Fruit fly (Drosophila melanogaster) whole organism, pupa: ENCODE results near the gene CG8661.

ENCODE experiments used
- CG10348 ChIP-seq: fragments of 200-800 bp; sonication (Bioruptor generic); IDR thresholded peaks from 2 replicates; pipeline ENCODE4 v1.3.6; 2022; ENCODE audit warnings: missing biosample characterization, missing genetic modification characterization
- CG12605 ChIP-seq: fragments of 200-800 bp; sonication (Bioruptor generic); IDR thresholded peaks from 2 replicates; pipeline ENCODE4 v1.3.6; 2022; ENCODE audit warnings: missing biosample characterization, missing genetic modification characterization
- CG13204 ChIP-seq: fragments of 200-800 bp; sonication (Bioruptor generic); optimal IDR thresholded peaks from 2 replicates; lab custom pipeline; 2018; ENCODE audit warnings: missing biosample characterization, mild to moderate bottlenecking, missing genetic modification characterization, moderate library complexity
- CG14655 ChIP-seq: fragments of 200-800 bp; sonication (Bioruptor generic); optimal IDR thresholded peaks from 3 replicates; lab custom pipeline; 2017; ENCODE audit warnings: mild to moderate bottlenecking, missing biosample characterization, missing genetic modification reagents, missing genetic modification characterization
- CG15710 ChIP-seq: fragments of 200-800 bp; sonication (Bioruptor generic); optimal IDR thresholded peaks from 2 replicates; lab custom pipeline; 2018; ENCODE audit warnings: missing biosample characterization, mild to moderate bottlenecking, missing genetic modification characterization, moderate library complexity
- CG17806 ChIP-seq: fragments of 200-800 bp; sonication (Bioruptor generic); optimal IDR thresholded peaks from 2 replicates; lab custom pipeline; 2018; ENCODE audit warnings: missing biosample characterization, mild to moderate bottlenecking, missing genetic modification characterization, moderate library complexity
- CG32121 ChIP-seq: fragments of 200-800 bp; sonication (Bioruptor generic); IDR thresholded peaks from 2 replicates; pipeline ENCODE4 v1.3.6; 2022; ENCODE audit warnings: missing biosample characterization, missing genetic modification characterization
- CG34367 ChIP-seq: fragments of 200-800 bp; sonication (Bioruptor generic); optimal IDR thresholded peaks from 2 replicates; lab custom pipeline; 2018; ENCODE audit warnings: missing biosample characterization, mild to moderate bottlenecking, missing genetic modification characterization
- CG4496 ChIP-seq: fragments of 200-800 bp; sonication (Bioruptor generic); IDR thresholded peaks from 3 replicates; pipeline ENCODE4 v1.3.6; 2022; ENCODE audit warnings: missing biosample characterization, missing genetic modification characterization
- CG8159 ChIP-seq: fragments of 200-800 bp; sonication (Bioruptor generic); optimal IDR thresholded peaks from 3 replicates; lab custom pipeline; 2018; ENCODE audit warnings: missing biosample characterization, mild to moderate bottlenecking, missing genetic modification characterization, moderate library complexity
- CG8301 ChIP-seq: fragments of 200-800 bp; sonication (Bioruptor generic); optimal IDR thresholded peaks from 2 replicates; lab custom pipeline; 2018; ENCODE audit warnings: missing biosample characterization, mild to moderate bottlenecking, missing genetic modification characterization
- CG9948 ChIP-seq: fragments of 200-800 bp; sonication (Bioruptor generic); optimal IDR thresholded peaks from 2 replicates; lab custom pipeline; 2018; ENCODE audit warnings: missing biosample characterization, mild to moderate bottlenecking, missing genetic modification characterization, moderate library complexity
- D1 ChIP-seq: fragments of 200-800 bp; sonication (Bioruptor generic); optimal IDR thresholded peaks from 2 replicates; lab custom pipeline; 2018; ENCODE audit warnings: missing biosample characterization, mild to moderate bottlenecking, missing genetic modification characterization, moderate library complexity
- EcR ChIP-seq: fragments of 200-800 bp; sonication (Bioruptor generic); optimal IDR thresholded peaks from 3 replicates; lab custom pipeline; 2019; ENCODE audit warnings: missing biosample characterization, missing genetic modification characterization, mild to moderate bottlenecking, moderate library complexity, missing genetic modification reagents
- Ets98B ChIP-seq: fragments of 200-800 bp; sonication (Bioruptor generic); IDR thresholded peaks from 2 replicates; pipeline ENCODE4 v1.3.6; 2022; ENCODE audit warnings: missing biosample characterization, missing genetic modification characterization
- Pif1A ChIP-seq: fragments of 200-800 bp; sonication (Bioruptor generic); optimal IDR thresholded peaks from 3 replicates; lab custom pipeline; 2016; ENCODE audit warnings: missing biosample characterization, missing genetic modification characterization
- Pif1B ChIP-seq: fragments of 200-800 bp; sonication (Bioruptor generic); optimal IDR thresholded peaks from 3 replicates; lab custom pipeline; 2016; ENCODE audit warnings: missing biosample characterization, missing genetic modification characterization
- Snoo ChIP-seq: fragments of 200-800 bp; sonication (Bioruptor generic); optimal IDR thresholded peaks from 3 replicates; lab custom pipeline; 2017; ENCODE audit warnings: missing biosample characterization, mild to moderate bottlenecking, missing genetic modification characterization, inconsistent platforms
- fd96Ca ChIP-seq: fragments of 200-800 bp; sonication (Bioruptor generic); IDR thresholded peaks from 3 replicates; pipeline ENCODE4 v1.3.6; 2022; ENCODE audit warnings: missing biosample characterization, missing genetic modification characterization
- gl ChIP-seq: fragments of 200-800 bp; sonication (Bioruptor generic); optimal IDR thresholded peaks from 2 replicates; lab custom pipeline; 2018; ENCODE audit warnings: missing biosample characterization, mild to moderate bottlenecking, missing genetic modification characterization
- rn ChIP-seq: fragments of 200-800 bp; sonication (Bioruptor generic); IDR thresholded peaks from 2 replicates; pipeline ENCODE4 v1.3.6; 2022; ENCODE audit warnings: missing biosample characterization, missing genetic modification characterization

CG8661 gene

DNA sequence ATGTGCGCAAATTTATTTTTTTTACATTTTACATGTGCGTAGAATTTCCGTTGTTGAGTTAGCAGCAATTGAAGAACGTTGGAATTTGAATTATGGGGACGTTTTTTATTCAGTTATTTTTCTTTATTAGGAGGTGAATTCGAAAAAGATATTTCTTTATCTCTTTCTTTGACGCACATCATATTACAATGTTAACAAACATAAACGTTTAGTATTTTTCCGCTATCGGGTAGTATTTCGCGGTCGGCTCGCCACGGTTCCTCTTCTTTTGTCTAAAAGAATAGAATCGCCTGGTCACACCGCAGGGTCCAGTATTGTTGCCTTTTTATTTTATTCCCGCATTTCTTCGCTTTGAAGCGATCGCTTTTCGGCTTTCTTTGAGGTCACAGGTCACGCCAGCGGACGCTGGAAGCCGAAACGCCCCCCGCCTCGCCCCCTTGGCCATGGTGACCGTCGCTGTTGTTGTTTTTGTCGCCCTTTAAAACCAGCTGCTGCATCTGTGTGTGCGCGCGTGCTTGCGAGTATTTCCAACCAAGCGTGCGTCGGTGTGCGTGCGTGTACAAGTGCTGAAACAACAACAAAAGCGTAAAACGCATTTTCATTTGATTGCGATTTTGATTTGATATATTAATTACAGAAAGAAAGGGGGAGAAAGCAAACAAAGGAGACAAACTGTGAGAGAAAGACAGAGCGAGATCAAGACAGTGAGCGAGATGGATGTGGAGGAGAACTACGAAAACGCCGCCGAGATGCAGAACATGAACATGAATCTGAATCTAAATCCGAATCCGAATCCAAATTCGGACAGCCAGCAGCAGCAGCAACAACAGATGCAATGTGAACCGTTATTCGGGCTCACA, 18.1 kb upstream of the CG8661 start:
- TF ChIP-seq CG4496 (GFP tag; lab: Robert Waterston, UW) (peak; percentile 33; the same call in 1 of the 3 replicates), CG15710 (no peak), EcR (GFP tag; lab: Kevin White, UChicago) (peak; percentile 15), CG32121 (no peak), CG17806 (tag; lab: Kevin White, UChicago) (no peak)
- TF ChIP-seq, all 21 proteins: peak for 2

DNA sequence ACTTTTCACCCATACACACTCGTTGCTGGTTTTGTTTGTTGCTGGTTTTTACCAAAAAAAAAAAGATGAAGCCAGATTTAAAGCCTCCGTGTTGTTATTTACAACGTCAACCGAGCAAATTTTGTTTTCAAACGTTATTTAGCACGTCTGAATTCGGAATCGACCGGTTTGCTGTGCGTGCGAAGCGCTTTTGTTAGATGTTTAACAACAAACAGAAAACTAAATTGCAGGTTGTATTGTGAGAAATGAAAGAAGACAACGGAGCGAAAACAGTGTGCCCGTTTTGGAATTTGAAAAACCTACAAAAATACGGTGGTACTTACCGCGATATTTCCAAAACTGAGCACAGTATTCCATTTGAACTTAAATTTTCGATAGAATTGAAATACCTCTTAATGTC, 17.4 kb upstream of the CG8661 start, which contains the start of gene Fim:
Gene Fim, minus strand, starts transcription at position 225 of the 400 bp plus-strand sequence.
- TF ChIP-seq CG8159 (tag; lab: Kevin White, UChicago) (no peak), Pif1B (GFP tag; lab: Kevin White, UChicago) (peak; percentile 12), CG14655 (GFP tag; lab: Kevin White, UChicago) (no peak), Pif1A (GFP tag; lab: Kevin White, UChicago) (peak; percentile 7), CG8301 (tag; lab: Kevin White, UChicago) (no peak), fd96Ca (no peak), D1 (tag; lab: Kevin White, UChicago) (no peak), CG34367 (tag; lab: Kevin White, UChicago) (peak; percentile 0)

DNA sequence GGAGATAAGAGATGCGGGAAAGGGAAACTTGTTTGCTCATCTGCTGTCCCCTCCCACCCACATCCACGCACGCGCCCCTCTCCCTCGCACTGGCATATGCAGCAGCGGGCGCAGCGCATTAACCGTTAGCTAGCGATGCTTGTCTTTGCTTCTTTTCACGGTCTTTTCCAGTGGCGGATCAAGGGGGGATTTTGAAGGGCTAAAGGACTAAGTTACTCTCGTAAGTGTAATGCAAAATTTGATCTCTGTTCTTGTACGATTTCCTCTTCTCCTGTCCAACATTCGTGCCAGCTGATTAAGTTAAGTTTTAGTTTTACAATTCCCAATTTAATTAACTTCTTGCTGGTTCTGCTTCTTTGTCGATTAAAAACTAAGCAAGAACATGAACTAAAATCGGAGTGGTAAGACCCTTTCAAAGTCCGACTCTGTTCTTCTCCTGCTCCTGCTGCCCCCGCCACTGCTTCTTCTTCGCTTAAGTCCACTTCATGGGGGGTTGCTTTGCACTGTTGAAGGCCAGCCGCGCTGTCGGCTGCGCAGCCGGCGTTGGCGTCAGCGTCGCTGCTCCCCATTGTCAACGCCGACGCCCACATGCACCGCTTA, 16.4 kb upstream of the CG8661 start:
- TF ChIP-seq Ets98B (GFP tag; lab: Robert Waterston, UW) (no peak; the same call in none of the 2 replicates), Pif1A (GFP tag; lab: Kevin White, UChicago) (peak; percentile 64), CG9948 (tag; lab: Kevin White, UChicago) (peak; percentile 73), D1 (tag; lab: Kevin White, UChicago) (peak; percentile 73), CG10348 (no peak), CG17806 (tag; lab: Kevin White, UChicago) (peak; percentile 81), gl (tag; lab: Kevin White, UChicago) (peak; percentile 75), CG15710 (peak; percentile 86), CG12605 (GFP tag; lab: Robert Waterston, UW) (peak; percentile 61), CG4496 (GFP tag; lab: Robert Waterston, UW) (peak; percentile 61), CG32121 (peak; percentile 56), Pif1B (GFP tag; lab: Kevin White, UChicago) (peak; percentile 46), CG8301 (tag; lab: Kevin White, UChicago) (peak; percentile 85), CG34367 (tag; lab: Kevin White, UChicago) (peak; percentile 71), CG13204 (GFP tag; lab: Kevin White, UChicago) (peak; percentile 65), fd96Ca (no peak; the same call in 2 of the 3 replicates), CG14655 (GFP tag; lab: Kevin White, UChicago) (peak; percentile 91), EcR (GFP tag; lab: Kevin White, UChicago) (peak; percentile 39), CG8159 (tag; lab: Kevin White, UChicago) (peak; percentile 89), rn (no peak), Snoo (tag; lab: Kevin White, UChicago) (peak; percentile 85)

DNA sequence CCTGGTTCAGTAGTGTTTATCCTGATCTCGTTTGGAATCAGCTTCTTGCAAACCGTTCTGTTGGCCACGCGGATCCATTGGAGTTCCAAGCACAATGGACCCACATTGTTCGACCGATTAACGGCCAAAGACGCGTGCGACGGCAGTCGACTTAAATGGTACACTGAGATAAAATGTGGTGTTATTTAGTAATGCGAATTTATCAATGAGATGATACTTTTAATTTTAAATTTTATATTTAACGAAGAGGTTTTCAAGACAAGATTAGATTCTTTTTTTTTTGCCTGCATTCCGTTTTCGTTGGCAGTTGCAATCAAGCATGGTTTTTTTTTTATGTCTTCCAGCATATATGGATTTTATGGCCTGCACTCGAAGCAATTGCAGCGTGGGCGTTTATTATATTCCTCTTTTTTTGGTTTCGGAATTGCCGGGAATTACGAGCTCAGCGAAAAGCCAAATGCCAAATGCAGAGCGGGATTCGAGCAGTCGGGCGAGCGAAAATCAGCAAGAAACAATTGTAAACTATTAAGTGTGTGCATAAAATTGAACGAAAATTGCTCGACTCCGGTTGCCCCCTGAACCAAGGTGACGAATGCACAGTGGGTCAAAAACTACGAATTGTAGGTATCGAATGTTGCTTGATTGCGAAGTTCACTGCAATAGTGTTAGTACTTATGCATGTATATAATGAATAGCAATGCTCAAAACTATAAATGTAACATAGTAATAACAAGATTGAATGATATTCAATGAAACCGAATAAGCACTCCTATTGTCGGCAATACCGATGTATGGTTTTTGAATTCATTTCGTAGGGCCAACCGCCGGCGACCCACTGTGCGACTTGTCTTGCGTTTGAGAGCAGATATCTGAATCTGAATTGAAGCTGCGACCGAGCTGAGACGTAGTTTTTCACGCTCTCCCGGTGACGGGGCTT, 14.9 kb upstream of the CG8661 start:
- peak; percentile 86 for TF ChIP-seq CG4496 (GFP tag; lab: Robert Waterston, UW)
- TF ChIP-seq CG10348 = no peak
- TF ChIP-seq CG15710 = peak; percentile 85
- peak; percentile 80 for TF ChIP-seq Ets98B (GFP tag; lab: Robert Waterston, UW)
- TF ChIP-seq rn = peak; percentile 75
- peak; percentile 83 for TF ChIP-seq CG32121
- peak; percentile 79 for TF ChIP-seq Pif1B (GFP tag; lab: Kevin White, UChicago)
- TF ChIP-seq D1 (tag; lab: Kevin White, UChicago) = peak; percentile 57
- peak; percentile 59 for TF ChIP-seq CG13204 (GFP tag; lab: Kevin White, UChicago)
- TF ChIP-seq CG12605 (GFP tag; lab: Robert Waterston, UW) = peak; percentile 74
- TF ChIP-seq CG17806 (tag; lab: Kevin White, UChicago) = peak; percentile 80
- peak; percentile 81 for TF ChIP-seq CG8159 (tag; lab: Kevin White, UChicago)
- peak; percentile 57 for TF ChIP-seq EcR (GFP tag; lab: Kevin White, UChicago)
- TF ChIP-seq CG8301 (tag; lab: Kevin White, UChicago) = peak; percentile 81
- TF ChIP-seq Pif1A (GFP tag; lab: Kevin White, UChicago) = peak; percentile 72
- peak; percentile 53 for TF ChIP-seq Snoo (tag; lab: Kevin White, UChicago)
- TF ChIP-seq gl (tag; lab: Kevin White, UChicago) = peak; percentile 78
- peak; percentile 76 for TF ChIP-seq CG14655 (GFP tag; lab: Kevin White, UChicago)
- peak; percentile 82 for TF ChIP-seq CG34367 (tag; lab: Kevin White, UChicago)
- TF ChIP-seq CG9948 (tag; lab: Kevin White, UChicago) = peak; percentile 83
- peak; percentile 86 for TF ChIP-seq fd96Ca
